Worm (Caenorhabditis elegans) whole organism, L2 larva: ENCODE data around the gene srbc-23.

ENCODE experiments used
- R02D3.7 ChIP-seq: fragments of 150-350 bp; optimal IDR thresholded peaks from 2 replicates; lab custom pipeline; 2014; ENCODE audit warnings: missing biosample characterization, missing genetic modification characterization
- Y55F3AM.14 ChIP-seq: fragments of 200-800 bp; sonication (Bioruptor generic); optimal IDR thresholded peaks from 2 replicates; lab custom pipeline; 2018; ENCODE audit warnings: mild to moderate bottlenecking, missing genetic modification characterization, missing compliant biosample characterization
- alr-1 ChIP-seq: fragments of 150-350 bp; optimal IDR thresholded peaks from 2 replicates; lab custom pipeline; 2014; ENCODE audit warnings: missing biosample characterization, missing genetic modification characterization
- aly-2 ChIP-seq: fragments of 150-350 bp; optimal IDR thresholded peaks from 2 replicates; lab custom pipeline; 2014; ENCODE audit warnings: missing biosample characterization, missing genetic modification characterization
- ama-1 ChIP-seq: fragments of 150-350 bp; optimal IDR thresholded peaks from 2 replicates; lab custom pipeline; 2018; ENCODE audit warnings: inconsistent platforms
- blmp-1 ChIP-seq: sonication (generic microtip); optimal IDR thresholded peaks from 2 replicates; lab custom pipeline; 2017; ENCODE audit warnings: missing genetic modification characterization, mild to moderate bottlenecking, missing compliant biosample characterization, antibody characterized with exemption, moderate library complexity; ENCODE audit not compliant: insufficient read depth
- ceh-16 ChIP-seq: fragments of 150-350 bp; optimal IDR thresholded peaks from 2 replicates; lab custom pipeline; 2014; ENCODE audit warnings: missing biosample characterization, missing genetic modification characterization
- ceh-82 ChIP-seq: fragments of 150-350 bp; optimal IDR thresholded peaks from 2 replicates; lab custom pipeline; 2014; ENCODE audit warnings: missing biosample characterization, missing genetic modification characterization
- crh-2 ChIP-seq: sonication (generic microtip); optimal IDR thresholded peaks from 2 replicates; lab custom pipeline; 2017; ENCODE audit warnings: missing biosample characterization, missing genetic modification characterization
- dmd-4 ChIP-seq: sonication (generic microtip); optimal IDR thresholded peaks from 2 replicates; lab custom pipeline; 2017; ENCODE audit warnings: missing biosample characterization, missing genetic modification characterization
- egl-27 ChIP-seq: sonication (generic microtip); optimal IDR thresholded peaks from 3 replicates; lab custom pipeline; 2017; ENCODE audit warnings: missing biosample characterization, missing genetic modification reagents, missing genetic modification characterization
- elt-1 ChIP-seq: fragments of 150-350 bp; optimal IDR thresholded peaks from 2 replicates; lab custom pipeline; 2014; ENCODE audit warnings: missing biosample characterization, missing genetic modification characterization
- elt-3 ChIP-seq: sonication (generic microtip); optimal IDR thresholded peaks from 2 replicates; lab custom pipeline; 2017; ENCODE audit warnings: missing biosample characterization, missing genetic modification characterization
- fos-1 ChIP-seq: fragments of 150-350 bp; optimal IDR thresholded peaks from 2 replicates; lab custom pipeline; 2014; ENCODE audit warnings: missing biosample characterization, missing genetic modification characterization
- gmeb-1 ChIP-seq: fragments of 150-350 bp; optimal IDR thresholded peaks from 2 replicates; lab custom pipeline; 2014; ENCODE audit warnings: missing biosample characterization, missing genetic modification characterization
- lin-11 ChIP-seq: fragments of 150-350 bp; sonication (generic microtip); optimal IDR thresholded peaks from 2 replicates; lab custom pipeline; 2014; ENCODE audit warnings: missing biosample characterization, missing genetic modification characterization, inconsistent platforms, mixed read lengths
- lin-13 ChIP-seq: fragments of 150-350 bp; optimal IDR thresholded peaks from 2 replicates; lab custom pipeline; 2014; ENCODE audit warnings: missing biosample characterization, missing genetic modification reagents, missing genetic modification characterization
- lin-39 ChIP-seq: fragments of 150-350 bp; optimal IDR thresholded peaks from 2 replicates; lab custom pipeline; 2014; ENCODE audit warnings: missing biosample characterization, missing genetic modification reagents, missing genetic modification characterization
- lsy-2 ChIP-seq, 2 experiments: fragments of 150-350 bp in 1 of 2; sonication (generic microtip) in 1 of 2; optimal IDR thresholded peaks; 2 replicates each; lab custom pipeline; 2014 to 2017; ENCODE audit warnings: missing biosample characterization in 2 of 2, missing genetic modification characterization in 2 of 2
- mab-5 ChIP-seq: fragments of 150-350 bp; optimal IDR thresholded peaks from 2 replicates; lab custom pipeline; 2014; ENCODE audit warnings: missing biosample characterization, missing genetic modification characterization
- mbf-1 ChIP-seq: sonication (generic microtip); optimal IDR thresholded peaks from 2 replicates; lab custom pipeline; 2017; ENCODE audit warnings: missing biosample characterization, missing genetic modification characterization
- nhr-11 ChIP-seq: fragments of 150-350 bp; optimal IDR thresholded peaks from 2 replicates; lab custom pipeline; 2014; ENCODE audit warnings: missing biosample characterization, missing genetic modification characterization
- nhr-12 ChIP-seq: fragments of 150-350 bp; optimal IDR thresholded peaks from 2 replicates; lab custom pipeline; 2014; ENCODE audit warnings: missing biosample characterization, missing genetic modification characterization
- nhr-129 ChIP-seq: fragments of 150-350 bp; optimal IDR thresholded peaks from 2 replicates; lab custom pipeline; 2014; ENCODE audit warnings: missing biosample characterization, missing genetic modification characterization
- nhr-21 ChIP-seq: fragments of 150-350 bp; optimal IDR thresholded peaks from 2 replicates; lab custom pipeline; 2014; ENCODE audit warnings: missing biosample characterization, missing genetic modification characterization
- nhr-23 ChIP-seq: fragments of 150-350 bp; optimal IDR thresholded peaks from 2 replicates; lab custom pipeline; 2014; ENCODE audit warnings: missing biosample characterization, missing genetic modification reagents, missing genetic modification characterization
- nhr-25 ChIP-seq: fragments of 150-350 bp; sonication (generic microtip); optimal IDR thresholded peaks from 3 replicates; lab custom pipeline; 2014; ENCODE audit warnings: missing biosample characterization, missing genetic modification characterization
- nhr-77 ChIP-seq: fragments of 150-350 bp; optimal IDR thresholded peaks from 2 replicates; lab custom pipeline; 2014; ENCODE audit warnings: missing biosample characterization, missing genetic modification characterization
- peb-1 ChIP-seq: fragments of 150-350 bp; optimal IDR thresholded peaks from 2 replicates; lab custom pipeline; 2014; ENCODE audit warnings: missing biosample characterization, missing genetic modification characterization
- sem-4 ChIP-seq: fragments of 150-350 bp; optimal IDR thresholded peaks from 2 replicates; lab custom pipeline; 2014; ENCODE audit warnings: missing biosample characterization, missing genetic modification reagents, missing genetic modification characterization
- skn-1 ChIP-seq: sonication (generic microtip); optimal IDR thresholded peaks from 2 replicates; lab custom pipeline; 2017; ENCODE audit warnings: missing biosample characterization, missing genetic modification characterization
- sma-3 ChIP-seq: sonication (generic microtip); optimal IDR thresholded peaks from 2 replicates; lab custom pipeline; 2016; ENCODE audit warnings: missing genetic modification reagents, missing genetic modification characterization, missing compliant biosample characterization
- sma-9 ChIP-seq, 2 experiments: fragments of 150-350 bp in 1 of 2; sonication (generic microtip) in 1 of 2; optimal IDR thresholded peaks; 2 replicates each; lab custom pipeline; 2014 to 2016; ENCODE audit warnings: missing genetic modification characterization in 2 of 2, mild to moderate bottlenecking in 1 of 2, missing biosample characterization in 1 of 2, missing compliant biosample characterization in 1 of 2, missing genetic modification reagents in 1 of 2, moderate library complexity in 1 of 2
- snpc-4 ChIP-seq: fragments of 150-350 bp; optimal IDR thresholded peaks from 2 replicates; lab custom pipeline; 2014; ENCODE audit warnings: missing biosample characterization, missing genetic modification characterization
- unc-55 ChIP-seq: fragments of 150-350 bp; sonication (generic microtip); optimal IDR thresholded peaks from 3 replicates; lab custom pipeline; 2014; ENCODE audit warnings: missing biosample characterization, missing genetic modification reagents, missing genetic modification characterization
- zag-1 ChIP-seq: fragments of 150-350 bp; optimal IDR thresholded peaks from 2 replicates; lab custom pipeline; 2014; ENCODE audit warnings: missing biosample characterization, missing genetic modification characterization
- ztf-1 ChIP-seq: fragments of 200-800 bp; sonication (Bioruptor generic); conservative IDR thresholded peaks from 2 replicates; pipeline ENCODE4 v1.3.6; 2022; ENCODE audit warnings: missing genetic modification characterization, missing compliant biosample characterization
- ztf-11 ChIP-seq: sonication (generic microtip); optimal IDR thresholded peaks from 2 replicates; lab custom pipeline; 2017; ENCODE audit warnings: missing biosample characterization, missing genetic modification characterization
- ztf-4 ChIP-seq: fragments of 150-350 bp; optimal IDR thresholded peaks from 2 replicates; lab custom pipeline; 2014; ENCODE audit warnings: missing biosample characterization, missing genetic modification characterization

srbc-23 gene

ce11 chrV:2149432-2149831 is 3.9 kb upstream of the srbc-23 start, which contains the start of gene C45H4.21:
C45H4.21 (minus strand) TSS chrV:2149532.
- TF ChIP-seq blmp-1 (no peak), ama-1 (no peak), unc-55 (GFP tag; lab: Kevin White, UChicago) (no peak), nhr-11 (tag; lab: Kevin White, UChicago) (no peak), lsy-2 (tag; optimal IDR thresholded peaks at IDR 0.05; lab: Kevin White, UChicago) (no peak), ztf-4 (no peak), lin-13 (no peak), lin-11 (tag; lab: Kevin White, UChicago) (no peak), lin-39 (tag; lab: Kevin White, UChicago) (no peak), elt-1 (tag; lab: Kevin White, UChicago) (no peak), nhr-12 (no peak), ceh-82 (no peak), gmeb-1 (tag; lab: Kevin White, UChicago) (no peak), elt-3 (tag; lab: Kevin White, UChicago) (no peak), nhr-21 (no peak)
- TF ChIP-seq, all 48 proteins: peak for 0

- TF ChIP-seq fos-1 (tag; lab: Kevin White, UChicago) (no peak), lin-13 (no peak), zag-1 (tag; lab: Kevin White, UChicago) (no peak), nhr-77 (no peak), nhr-21 (no peak), sem-4 (tag; lab: Kevin White, UChicago) (no peak), unc-55 (GFP tag; lab: Kevin White, UChicago) (no peak), skn-1 (tag; lab: Kevin White, UChicago) (no peak), nhr-12 (no peak), lin-11 (tag; lab: Kevin White, UChicago) (no peak), snpc-4 (tag; lab: Kevin White, UChicago) (no peak), mab-5 (tag; lab: Kevin White, UChicago) (no peak), Y55F3AM.14 (no peak), ceh-16 (no peak), crh-2 (no peak), nhr-23 (tag; lab: Kevin White, UChicago) (no peak), lsy-2 (tag; optimal IDR thresholded peaks at IDR 0.05; lab: Kevin White, UChicago) (no peak)
These were observed 2.5 kb upstream of the srbc-23 start, which contains the start of gene C45H4.13 for ce11 chrV:2150876-2151275. C45H4.13 (minus strand) TSS chrV:2150976.

ce11 chrV:2151458-2151857 is 1.9 kb upstream of the srbc-23 start, which contains the start of gene srbc-24:
srbc-24 (plus strand) TSS chrV:2151758.
- no peak for TF ChIP-seq aly-2
- TF ChIP-seq blmp-1 = no peak
- TF ChIP-seq zag-1 (tag; lab: Kevin White, UChicago) = no peak
- TF ChIP-seq R02D3.7 (tag; lab: Kevin White, UChicago) = no peak
- TF ChIP-seq sem-4 (tag; lab: Kevin White, UChicago) = no peak
- no peak for TF ChIP-seq mbf-1 (tag; lab: Kevin White, UChicago)
- no peak for TF ChIP-seq nhr-23 (tag; lab: Kevin White, UChicago)
- no peak for TF ChIP-seq peb-1 (tag; lab: Kevin White, UChicago)
- TF ChIP-seq mab-5 (tag; lab: Kevin White, UChicago) = no peak
- no peak for TF ChIP-seq nhr-25
- no peak for TF ChIP-seq sma-3 (GFP tag; lab: Kevin White, UChicago)
- no peak for TF ChIP-seq lin-11 (tag; lab: Kevin White, UChicago)
- TF ChIP-seq Y55F3AM.14 = no peak
- TF ChIP-seq ztf-4 = no peak
- no peak for TF ChIP-seq ztf-11 (tag; lab: Kevin White, UChicago)
- TF ChIP-seq lsy-2 (tag; optimal IDR thresholded peaks at IDR 0.05; lab: Kevin White, UChicago) = no peak
- no peak for TF ChIP-seq egl-27 (tag; lab: Kevin White, UChicago)
- no peak for TF ChIP-seq elt-3 (tag; lab: Kevin White, UChicago)
- TF ChIP-seq nhr-77 = no peak
- TF ChIP-seq nhr-21 = no peak

- no peak for TF ChIP-seq nhr-129
- no peak for TF ChIP-seq blmp-1
- TF ChIP-seq fos-1 (tag; lab: Kevin White, UChicago) = no peak
- TF ChIP-seq ztf-1 (GFP tag; lab: Robert Waterston, UW) = no peak
- TF ChIP-seq sma-9 (GFP tag; optimal IDR thresholded peaks at IDR 0.05; lab: Kevin White, UChicago) = no peak
- no peak for TF ChIP-seq sma-9 (tag; optimal IDR thresholded peaks at IDR 0.05; lab: Kevin White, UChicago)
- no peak for TF ChIP-seq egl-27 (tag; lab: Kevin White, UChicago)
- TF ChIP-seq ztf-4 = no peak
- TF ChIP-seq nhr-11 (tag; lab: Kevin White, UChicago) = no peak
- no peak for TF ChIP-seq sma-3 (GFP tag; lab: Kevin White, UChicago)
- no peak for TF ChIP-seq dmd-4
- no peak for TF ChIP-seq mbf-1 (tag; lab: Kevin White, UChicago)
- TF ChIP-seq alr-1 = no peak
- TF ChIP-seq gmeb-1 (tag; lab: Kevin White, UChicago) = no peak
- TF ChIP-seq unc-55 (GFP tag; lab: Kevin White, UChicago) = no peak
- TF ChIP-seq, all 48 proteins: peak for 0
These were observed 1.9 kb downstream of the srbc-23 start, which contains the start of gene srbc-21 for ce11 chrV:2155232-2155631. srbc-21 (plus strand) TSS chrV:2155532.
